Worm (Caenorhabditis elegans) whole organism, L4/young adult: ENCODE results near the gene tsp-18.

Experiments used
- W03F9.2 ChIP-seq: fragments of 150-350 bp; optimal IDR thresholded peaks from 2 replicates; lab custom pipeline; 2014; ENCODE audit warnings: missing biosample characterization, missing genetic modification characterization
- dao-5 ChIP-seq: sonication (generic microtip); optimal IDR thresholded peaks from 2 replicates; lab custom pipeline; 2016; ENCODE audit warnings: missing genotype, missing genetic modification characterization, moderate library complexity, missing compliant biosample characterization
- him-1 ChIP-seq: sonication (generic microtip); optimal IDR thresholded peaks from 2 replicates; lab custom pipeline; 2016; ENCODE audit warnings: missing genotype, missing genetic modification reagents, missing genetic modification characterization, missing compliant biosample characterization

The tsp-18 gene

DNA sequence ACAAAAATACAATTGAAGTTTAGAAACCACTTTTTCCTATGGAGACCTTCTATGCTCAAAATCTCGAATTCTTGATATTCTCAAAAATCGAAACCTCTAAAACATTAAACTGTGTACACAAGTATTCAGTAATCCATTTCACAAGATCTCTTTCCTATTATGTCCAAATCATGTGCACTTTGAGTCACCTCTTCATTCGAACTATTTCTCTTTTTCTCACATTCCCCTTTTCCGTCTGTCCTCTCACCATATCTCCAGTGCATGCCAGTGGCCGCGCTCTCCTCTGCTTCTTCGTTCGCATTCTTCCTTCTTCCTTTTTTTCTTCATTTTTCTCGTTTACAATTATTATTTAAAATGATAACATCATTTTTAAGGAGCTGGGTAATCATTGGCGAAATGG is 38.2 kb downstream of the tsp-18 start, which contains the start of gene F28B12.1:
Gene F28B12.1 (plus strand): TSS at position 335 of the 400 bp plus-strand sequence.
- peak; percentile 16 for TF ChIP-seq him-1 (tag; lab: Kevin White, UChicago)
- no peak for TF ChIP-seq W03F9.2 (tag; lab: Kevin White, UChicago)

DNA sequence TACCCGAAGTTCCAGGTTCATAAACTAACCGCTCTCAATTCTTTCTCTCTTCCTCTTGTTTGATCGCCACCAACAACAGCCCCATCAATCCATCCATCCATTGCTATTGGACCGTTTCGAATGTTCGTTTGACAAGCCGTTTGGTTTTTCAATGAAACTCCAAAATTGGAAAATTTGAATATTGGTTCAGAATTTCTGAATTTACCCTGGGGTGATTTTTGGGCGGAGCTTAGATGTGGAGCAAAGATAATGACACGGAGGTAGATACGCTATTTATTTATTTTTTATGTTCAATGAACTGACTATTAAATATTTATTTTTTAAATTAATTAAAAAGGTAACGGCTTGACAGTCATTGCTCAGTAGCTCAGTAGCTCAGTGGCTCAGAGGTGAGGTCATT is 39.9 kb downstream of the tsp-18 start, which contains the start of gene B0034.2:
Gene B0034.2 (minus strand): TSS at position 101 of the 400 bp plus-strand sequence.
- TF ChIP-seq dao-5 (tag; lab: Kevin White, UChicago) = no peak
- TF ChIP-seq him-1 (tag; lab: Kevin White, UChicago) = no peak
- TF ChIP-seq W03F9.2 (tag; lab: Kevin White, UChicago) = no peak

ce11 chrII:5945818-5946217 is 41.5 kb downstream of the tsp-18 start:
- TF ChIP-seq W03F9.2 (tag; lab: Kevin White, UChicago) (no peak), him-1 (tag; lab: Kevin White, UChicago) (no peak), dao-5 (tag; lab: Kevin White, UChicago) (no peak)

DNA sequence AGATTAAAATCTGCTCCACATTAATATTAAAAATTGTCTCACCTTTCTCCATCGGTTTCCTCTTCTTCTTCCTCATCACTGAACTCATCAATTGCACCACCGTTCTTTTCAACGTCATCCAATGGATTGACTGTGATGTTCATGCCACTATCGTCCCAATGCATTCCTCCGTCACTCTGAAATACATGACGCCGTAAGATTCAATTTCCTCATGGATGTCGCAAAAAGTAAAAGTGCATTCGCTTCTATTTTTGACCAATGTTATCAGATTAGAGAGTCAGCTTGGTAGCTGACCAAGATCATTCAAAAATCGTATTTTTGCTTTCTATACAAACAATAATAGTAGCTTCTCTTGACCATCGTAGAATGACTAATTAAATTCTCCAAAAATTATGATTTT is 42.1 kb downstream of the tsp-18 start:
- TF ChIP-seq dao-5 (tag; lab: Kevin White, UChicago) (no peak), him-1 (tag; lab: Kevin White, UChicago) (no peak), W03F9.2 (tag; lab: Kevin White, UChicago) (no peak)

ce11 chrII:5948681-5949080 is 44.3 kb downstream of the tsp-18 start:
- TF ChIP-seq dao-5 (tag; lab: Kevin White, UChicago) (no peak), him-1 (tag; lab: Kevin White, UChicago) (no peak), W03F9.2 (tag; lab: Kevin White, UChicago) (no peak)

ce11 chrII:5950657-5951056 is 46.3 kb downstream of the tsp-18 start:
- TF ChIP-seq him-1 (tag; lab: Kevin White, UChicago) = no peak
- TF ChIP-seq W03F9.2 (tag; lab: Kevin White, UChicago) = no peak

- no peak for TF ChIP-seq dao-5 (tag; lab: Kevin White, UChicago)
- TF ChIP-seq him-1 (tag; lab: Kevin White, UChicago) = no peak
- TF ChIP-seq W03F9.2 (tag; lab: Kevin White, UChicago) = no peak
These were observed 47.4 kb downstream of the tsp-18 start for ce11 chrII:5951745-5952144.

DNA sequence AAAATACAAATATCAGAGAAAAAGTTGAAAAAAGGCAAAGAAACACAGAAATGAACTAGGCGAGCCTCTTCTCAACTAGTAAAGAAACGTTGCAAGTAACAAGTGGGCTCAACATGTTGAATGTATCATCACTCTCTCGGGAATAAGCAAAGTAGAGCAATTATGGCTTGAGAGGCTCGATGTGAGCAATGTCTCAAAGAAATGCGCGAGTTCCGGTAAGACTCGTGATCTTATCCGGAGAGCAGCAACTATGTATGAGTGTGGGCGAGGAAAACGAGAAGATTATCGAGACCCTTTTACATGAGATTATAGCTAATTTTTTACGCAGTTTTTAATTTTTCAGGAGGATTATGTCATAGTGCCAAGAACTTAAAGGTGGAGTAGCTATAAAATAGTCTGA is 47.9 kb downstream of the tsp-18 start:
- TF ChIP-seq W03F9.2 (tag; lab: Kevin White, UChicago) (no peak), him-1 (tag; lab: Kevin White, UChicago) (no peak), dao-5 (tag; lab: Kevin White, UChicago) (no peak)

DNA sequence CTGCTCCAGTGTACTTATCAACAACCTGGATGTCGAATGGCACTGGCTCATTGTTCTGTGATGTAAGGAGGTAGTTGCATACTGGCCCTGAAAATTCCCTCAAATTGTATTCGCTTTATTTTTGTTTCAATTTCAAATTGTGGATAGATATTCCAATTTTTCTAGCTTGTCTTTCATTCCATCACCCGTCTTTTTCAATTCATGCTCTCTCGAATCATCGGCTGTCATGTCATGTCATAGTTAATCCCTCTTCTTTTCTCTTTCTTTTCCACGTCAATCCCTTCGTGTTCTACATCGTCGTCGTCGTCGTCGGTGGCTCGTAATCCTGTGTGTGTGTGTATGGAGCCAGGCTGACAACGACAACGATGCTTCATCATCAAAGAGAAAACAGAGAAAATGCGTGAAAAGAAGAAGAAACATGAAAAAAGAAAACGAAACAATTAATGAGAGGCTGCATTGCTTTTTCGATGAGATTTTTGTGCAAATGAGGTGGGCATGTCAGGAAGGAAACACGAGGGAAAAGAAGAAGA is 51.4 kb downstream of the tsp-18 start:
- peak; percentile 6 for TF ChIP-seq him-1 (tag; lab: Kevin White, UChicago)
- TF ChIP-seq W03F9.2 (tag; lab: Kevin White, UChicago) = no peak
- TF ChIP-seq dao-5 (tag; lab: Kevin White, UChicago) = no peak
